Fruit fly (Drosophila melanogaster): ENCODE measurements around the gene GATAe.

- TF ChIP-seq br (GFP tag; optimal IDR thresholded peaks at IDR 0.05) (no peak), OdsH (GFP tag; optimal IDR thresholded peaks at IDR 0.05) (no peak), Vsx2 (GFP tag; optimal IDR thresholded peaks at IDR 0.05; ENCODE audit: partially characterized antibody) (no peak), psq (GFP tag; optimal IDR thresholded peaks at IDR 0.05) (no peak), Abd-B (GFP tag; optimal IDR thresholded peaks at IDR 0.05) (no peak), woc (GFP tag; optimal IDR thresholded peaks at IDR 0.05) (no peak)
Measured at dm6 chr3R:16039557-16039956, 30.7 kb downstream of the GATAe start.

Measured in whole organism, wandering third instar larva.